Fruit fly (Drosophila melanogaster): ENCODE results near the gene Kal1.

The Kal1 gene

DNA sequence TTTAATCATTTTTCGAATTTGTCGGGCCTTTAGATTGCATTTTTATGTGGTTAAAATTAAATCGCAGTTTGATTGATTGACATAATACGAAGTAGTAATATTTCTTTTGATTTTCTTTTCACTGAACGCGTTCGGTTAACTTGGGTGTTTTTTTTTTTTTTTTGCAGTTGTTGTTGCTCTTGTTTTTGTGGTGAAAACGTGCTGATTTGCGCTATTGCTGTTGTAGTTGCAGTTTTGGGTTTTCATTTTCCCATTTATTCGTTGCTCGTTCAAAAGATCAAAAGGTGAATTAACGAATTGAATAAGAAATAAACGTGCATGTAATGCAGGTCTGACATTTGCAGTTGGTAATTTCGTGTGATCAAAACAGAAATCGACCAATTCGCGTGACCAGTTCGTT, 39.8 kb upstream of the Kal1 start:
- TF ChIP-seq Smox (GFP tag; optimal IDR thresholded peaks at IDR 0.05): no peak
- TF ChIP-seq CG11294 (GFP tag; IDR thresholded peaks at IDR 0.05): no peak
- TF ChIP-seq spab (GFP tag; optimal IDR thresholded peaks at IDR 0.05): no peak
- TF ChIP-seq dsx (GFP tag; optimal IDR thresholded peaks at IDR 0.05; ENCODE audit: poor library complexity, severe bottlenecking): no peak
- TF ChIP-seq Hr39 (GFP tag; optimal IDR thresholded peaks at IDR 0.05): no peak
- no peak for TF ChIP-seq OdsH (GFP tag; optimal IDR thresholded peaks at IDR 0.05)
- TF ChIP-seq ss (GFP tag; optimal IDR thresholded peaks at IDR 0.05): no peak
- TF ChIP-seq lz (GFP tag; optimal IDR thresholded peaks at IDR 0.05): no peak
- no peak for TF ChIP-seq CG6276 (GFP tag; optimal IDR thresholded peaks at IDR 0.05)
- TF ChIP-seq CG6792 (GFP tag; optimal IDR thresholded peaks at IDR 0.05): no peak
- TF ChIP-seq Blimp-1 (GFP tag; optimal IDR thresholded peaks at IDR 0.05): no peak
- no peak for TF ChIP-seq CG1621 (tag; optimal IDR thresholded peaks at IDR 0.05)
- TF ChIP-seq Hr4 (GFP tag; optimal IDR thresholded peaks at IDR 0.05): no peak
- TF ChIP-seq net (GFP tag; optimal IDR thresholded peaks at IDR 0.05): no peak
- TF ChIP-seq Met (GFP tag; optimal IDR thresholded peaks at IDR 0.05): no peak
- TF ChIP-seq Ets21C (GFP tag; optimal IDR thresholded peaks at IDR 0.05): no peak
- TF ChIP-seq CG8119 (GFP tag; IDR thresholded peaks at IDR 0.05): no peak
- no peak for TF ChIP-seq Ets96B (tag; optimal IDR thresholded peaks at IDR 0.05)
- TF ChIP-seq acj6 (GFP tag; optimal IDR thresholded peaks at IDR 0.05): no peak
- no peak for TF ChIP-seq Sox102F (GFP tag; optimal IDR thresholded peaks at IDR 0.05)

DNA sequence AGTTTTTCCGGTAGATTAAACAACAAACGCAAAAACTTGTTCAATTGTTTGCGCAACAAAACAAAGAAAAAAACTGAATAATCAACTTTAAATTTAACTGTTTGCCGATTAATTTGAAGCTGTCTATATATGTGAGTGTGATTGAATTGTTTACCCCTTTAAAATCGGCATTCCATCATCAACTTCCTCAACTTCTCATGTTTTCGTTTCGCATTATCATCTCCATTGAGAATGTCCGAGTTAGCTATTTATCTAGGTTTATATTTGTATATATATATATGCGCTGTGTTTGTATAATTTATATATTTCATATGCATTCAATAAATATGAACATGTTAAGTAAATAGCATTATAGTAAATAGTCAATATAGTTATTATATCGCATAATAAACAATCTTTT, 38.8 kb upstream of the Kal1 start:
- TF ChIP-seq acj6 (GFP tag; optimal IDR thresholded peaks at IDR 0.05): no peak
- peak; percentile 61 for TF ChIP-seq fkh (GFP tag; optimal IDR thresholded peaks at IDR 0.05)

DNA sequence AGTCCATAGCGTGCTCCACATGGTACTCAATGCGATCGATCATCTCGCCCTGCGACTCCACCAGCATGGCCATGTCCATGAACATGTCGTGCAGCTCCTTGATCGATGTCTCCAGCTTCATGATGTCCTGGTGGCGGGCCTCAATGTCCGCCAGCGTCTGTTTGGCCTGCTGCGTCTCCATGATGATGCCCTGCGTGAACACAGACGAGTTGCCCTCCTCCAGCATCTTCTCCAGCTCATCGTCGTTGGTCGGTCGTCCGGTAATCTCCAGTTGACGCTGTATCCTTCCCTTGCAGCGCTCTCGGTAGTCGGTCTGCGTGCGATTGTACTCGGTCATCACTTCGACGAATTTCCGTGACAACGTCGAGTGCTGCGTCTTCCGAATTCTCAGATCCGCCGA, 37.5 kb upstream of the Kal1 start:
- TF ChIP-seq dsx (GFP tag; optimal IDR thresholded peaks at IDR 0.05; ENCODE audit: poor library complexity, severe bottlenecking) (no peak), CG16779 (tag; optimal IDR thresholded peaks at IDR 0.05) (no peak), CG10631 (GFP tag; optimal IDR thresholded peaks at IDR 0.05) (no peak), Ets96B (tag; optimal IDR thresholded peaks at IDR 0.05) (no peak), CG11294 (GFP tag; IDR thresholded peaks at IDR 0.05) (no peak), CG6808 (GFP tag; optimal IDR thresholded peaks at IDR 0.05) (no peak), Hr39 (GFP tag; optimal IDR thresholded peaks at IDR 0.05) (no peak), CG7368 (GFP tag; optimal IDR thresholded peaks at IDR 0.05) (no peak), Lpt (GFP tag; optimal IDR thresholded peaks at IDR 0.05) (no peak), topi (GFP tag; optimal IDR thresholded peaks at IDR 0.05) (no peak), esn (GFP tag; optimal IDR thresholded peaks at IDR 0.05) (no peak), CG10669 (GFP tag; optimal IDR thresholded peaks at IDR 0.05) (no peak), Ets21C (GFP tag; optimal IDR thresholded peaks at IDR 0.05) (no peak), CG9139 (GFP tag; optimal IDR thresholded peaks at IDR 0.05) (no peak)

DNA sequence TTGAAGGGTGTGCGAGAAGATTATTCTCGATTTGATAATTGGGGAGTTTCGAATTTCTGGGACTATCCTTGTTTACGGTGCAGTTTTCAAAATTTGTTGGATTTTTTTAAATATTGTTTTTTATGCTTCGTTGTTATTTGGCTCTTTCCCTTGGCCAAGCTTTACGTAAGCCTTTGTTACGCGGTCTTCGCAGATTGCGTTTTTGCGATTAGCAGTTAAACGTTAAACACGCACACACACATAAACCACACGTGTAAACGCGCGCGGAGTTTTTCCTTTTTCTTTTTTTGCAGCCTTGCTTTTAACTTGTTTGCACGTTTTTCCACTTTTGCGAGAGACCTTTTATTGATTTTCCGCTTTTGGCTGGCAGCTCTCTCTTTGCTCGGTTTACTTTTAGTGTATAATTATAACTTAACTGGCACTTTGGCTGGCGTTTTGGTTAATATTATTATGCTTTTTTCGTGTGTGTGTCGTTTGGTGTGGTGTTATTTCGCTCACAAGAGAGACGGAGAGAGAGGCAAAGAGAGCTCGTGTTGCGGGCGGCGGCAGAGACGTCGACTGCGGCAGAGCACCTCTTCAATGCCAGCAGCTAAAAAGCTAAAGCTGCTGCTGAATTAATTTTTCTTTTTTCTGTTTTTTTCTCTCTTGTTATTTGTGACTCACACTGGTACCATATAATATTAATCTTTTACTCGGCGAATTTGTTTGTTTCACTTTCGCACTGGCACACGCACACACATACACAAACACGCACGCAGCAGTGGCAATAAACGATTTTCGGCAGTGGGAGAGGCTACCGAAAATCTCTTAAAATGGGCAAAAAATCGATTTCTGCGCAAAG, 36.5 kb upstream of the Kal1 start:
- TF ChIP-seq CG6854 (GFP tag; optimal IDR thresholded peaks at IDR 0.05): peak; percentile 28
- no peak for TF ChIP-seq achi (GFP tag; optimal IDR thresholded peaks at IDR 0.05)
- peak; percentile 18 for TF ChIP-seq Blimp-1 (GFP tag; optimal IDR thresholded peaks at IDR 0.05)
- TF ChIP-seq ss (GFP tag; optimal IDR thresholded peaks at IDR 0.05): peak; percentile 12 to 23
- peak; percentile 74 for TF ChIP-seq Eip78C (GFP tag)
- TF ChIP-seq CG11762 (GFP tag; optimal IDR thresholded peaks at IDR 0.05; ENCODE audit: insufficient read depth): no peak

Data from whole organism, prepupa.